Worm (Caenorhabditis elegans): ENCODE data around the gene clec-232.

Gene clec-232

ce11 chrV:16016977-16017376, 41.0 kb downstream of the clec-232 start:
- TF ChIP-seq dao-5 (tag; optimal IDR thresholded peaks at IDR 0.05) (no peak), W03F9.2 (tag; optimal IDR thresholded peaks at IDR 0.05) (no peak), him-1 (tag; optimal IDR thresholded peaks at IDR 0.05) (no peak)

- TF ChIP-seq W03F9.2 (tag; optimal IDR thresholded peaks at IDR 0.05): no peak
- TF ChIP-seq dao-5 (tag; optimal IDR thresholded peaks at IDR 0.05): no peak
- TF ChIP-seq him-1 (tag; optimal IDR thresholded peaks at IDR 0.05): no peak
These were observed 41.7 kb downstream of the clec-232 start, which contains the start of gene srx-43 for ce11 chrV:16017671-16018070. srx-43 (plus strand) TSS chrV:16017971.

- TF ChIP-seq him-1 (tag; optimal IDR thresholded peaks at IDR 0.05): no peak
- TF ChIP-seq W03F9.2 (tag; optimal IDR thresholded peaks at IDR 0.05): no peak
- TF ChIP-seq dao-5 (tag; optimal IDR thresholded peaks at IDR 0.05): no peak
These were observed 44.1 kb downstream of the clec-232 start, which contains the start of gene srx-44 for ce11 chrV:16020042-16020441. srx-44 (plus strand) TSS chrV:16020342.

ce11 chrV:16022600-16022999, 46.7 kb downstream of the clec-232 start:
- TF ChIP-seq dao-5 (tag; optimal IDR thresholded peaks at IDR 0.05) (no peak), him-1 (tag; optimal IDR thresholded peaks at IDR 0.05) (no peak), W03F9.2 (tag; optimal IDR thresholded peaks at IDR 0.05) (no peak)

ce11 chrV:16023051-16023450, 47.1 kb downstream of the clec-232 start, which contains the start of gene cwc-15:
cwc-15 (plus strand) TSS chrV:16023351.
- TF ChIP-seq dao-5 (tag; optimal IDR thresholded peaks at IDR 0.05): no peak
- no peak for TF ChIP-seq W03F9.2 (tag; optimal IDR thresholded peaks at IDR 0.05)
- TF ChIP-seq him-1 (tag; optimal IDR thresholded peaks at IDR 0.05): no peak

ce11 chrV:16023559-16023958, 47.6 kb downstream of the clec-232 start:
- TF ChIP-seq him-1 (tag; optimal IDR thresholded peaks at IDR 0.05) (no peak), W03F9.2 (tag; optimal IDR thresholded peaks at IDR 0.05) (no peak), dao-5 (tag; optimal IDR thresholded peaks at IDR 0.05) (no peak)

ce11 chrV:16024300-16024699, 48.4 kb downstream of the clec-232 start, which contains the start of gene T10C6.6:
T10C6.6 (plus strand) TSS chrV:16024326.
- TF ChIP-seq dao-5 (tag; optimal IDR thresholded peaks at IDR 0.05): no peak

- TF ChIP-seq W03F9.2 (tag; optimal IDR thresholded peaks at IDR 0.05): no peak
- no peak for TF ChIP-seq him-1 (tag; optimal IDR thresholded peaks at IDR 0.05)
- no peak for TF ChIP-seq dao-5 (tag; optimal IDR thresholded peaks at IDR 0.05)
These were observed 49.0 kb downstream of the clec-232 start for ce11 chrV:16024917-16025316.
